Fruit fly (Drosophila melanogaster): ENCODE data around the gene Spn28Dc.

- TF ChIP-seq psq (GFP tag; optimal IDR thresholded peaks at IDR 0.05) (no peak), HLH106 (tag; optimal IDR thresholded peaks at IDR 0.05) (no peak), h (GFP tag; optimal IDR thresholded peaks at IDR 0.05) (no peak), Myc (optimal IDR thresholded peaks at IDR 0.05) (no peak), usp (GFP tag; optimal IDR thresholded peaks at IDR 0.05) (no peak), N (GFP tag; optimal IDR thresholded peaks at IDR 0.05) (no peak), OdsH (GFP tag; optimal IDR thresholded peaks at IDR 0.05) (no peak), foxo (GFP tag; optimal IDR thresholded peaks at IDR 0.05) (no peak), CG32264 (GFP tag; optimal IDR thresholded peaks at IDR 0.05) (no peak)
These were observed 39.4 kb downstream of the Spn28Dc start for dm6 chr2L:7967645-7968044.
